Worm (Caenorhabditis elegans): ENCODE results near the gene K01A6.4.

- no peak for TF ChIP-seq dao-5 (tag; optimal IDR thresholded peaks at IDR 0.05)
- peak; percentile 48 for TF ChIP-seq W03F9.2 (tag; optimal IDR thresholded peaks at IDR 0.05)
- no peak for TF ChIP-seq him-1 (tag; optimal IDR thresholded peaks at IDR 0.05)
These were observed 44.5 kb downstream of the K01A6.4 start for ce11 chrIV:11695634-11696033.
